Worm (Caenorhabditis elegans): ENCODE results near the gene lips-10.

DNA sequence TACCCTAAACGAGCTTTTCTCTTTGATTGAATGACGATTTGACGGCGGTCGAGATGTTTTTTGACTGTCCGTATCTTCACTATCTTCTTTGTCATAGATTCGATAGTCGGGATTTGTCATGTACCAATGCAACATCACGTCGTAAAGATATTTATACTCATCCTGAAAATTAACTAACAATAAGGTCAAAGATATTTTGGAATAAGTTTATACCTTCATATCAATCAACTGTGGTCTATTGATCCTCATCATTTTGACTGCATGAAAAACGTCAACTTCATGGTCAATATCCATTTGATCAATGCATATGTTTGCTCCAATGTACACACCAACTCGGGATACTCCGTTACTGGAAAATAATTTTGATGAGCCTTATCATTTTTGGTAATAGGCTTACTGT lies 49.2 kb downstream of the lips-10 start:
- TF ChIP-seq W03F9.2 (tag; optimal IDR thresholded peaks at IDR 0.05) (no peak), dao-5 (tag; optimal IDR thresholded peaks at IDR 0.05) (no peak), him-1 (tag; optimal IDR thresholded peaks at IDR 0.05) (no peak)

Data from whole organism, L4/young adult.